Fruit fly (Drosophila melanogaster) whole organism, embryonic: Measurements from ENCODE around the gene RpS17.

ENCODE experiments used
- BEAF-32 ChIP-seq: fragments of 200-800 bp; sonication (Bioruptor generic); optimal IDR thresholded peaks from 3 replicates; lab custom pipeline; 2017; ENCODE audit warnings: missing biosample characterization, missing genetic modification characterization, mild to moderate bottlenecking, moderate library complexity, missing genetic modification reagents
- CG1024 ChIP-seq: fragments of 200-800 bp; sonication (Bioruptor generic); IDR thresholded peaks from 2 replicates; pipeline ENCODE4 v1.3.6; 2022; ENCODE audit warnings: missing biosample characterization, missing genetic modification characterization
- CG10274 ChIP-seq: fragments of 200-800 bp; sonication (Bioruptor generic); optimal IDR thresholded peaks from 3 replicates; lab custom pipeline; 2017; ENCODE audit warnings: missing biosample characterization, mild to moderate bottlenecking, missing genetic modification characterization
- CG12104 ChIP-seq: fragments of 200-800 bp; sonication (Bioruptor generic); optimal IDR thresholded peaks from 3 replicates; lab custom pipeline; 2016; ENCODE audit warnings: missing biosample characterization, missing genetic modification characterization
- CG15269 ChIP-seq: fragments of 200-800 bp; sonication (Bioruptor generic); optimal IDR thresholded peaks from 2 replicates; lab custom pipeline; 2018; ENCODE audit warnings: missing biosample characterization, mild to moderate bottlenecking, missing genetic modification characterization, moderate library complexity
- CG1647 ChIP-seq: fragments of 200-800 bp; sonication (Bioruptor generic); optimal IDR thresholded peaks from 3 replicates; lab custom pipeline; 2016; ENCODE audit warnings: missing biosample characterization, missing genetic modification characterization
- CG17328 ChIP-seq: fragments of 200-800 bp; sonication (Bioruptor generic); IDR thresholded peaks from 2 replicates; pipeline ENCODE4 v1.3.6; 2022; ENCODE audit warnings: missing biosample characterization, missing genetic modification characterization
- CG18262 ChIP-seq: fragments of 200-800 bp; optimal IDR thresholded peaks from 3 replicates; lab custom pipeline; 2019; ENCODE audit warnings: missing biosample characterization, mild to moderate bottlenecking, missing genetic modification characterization, moderate library complexity
- CG2202 ChIP-seq: fragments of 200-800 bp; sonication (Bioruptor generic); optimal IDR thresholded peaks from 2 replicates; lab custom pipeline; 2018; ENCODE audit warnings: missing biosample characterization, mild to moderate bottlenecking, missing genetic modification characterization
- CG31224 ChIP-seq: fragments of 200-800 bp; sonication (Bioruptor generic); IDR thresholded peaks from 2 replicates; pipeline ENCODE4 v1.3.6; 2022; ENCODE audit warnings: missing biosample characterization, missing genetic modification characterization
- CG32767 ChIP-seq: fragments of 200-800 bp; sonication (Bioruptor generic); IDR thresholded peaks from 2 replicates; pipeline ENCODE4 v1.3.6; 2022; ENCODE audit warnings: missing biosample characterization, missing genetic modification characterization
- CG4328 ChIP-seq: fragments of 200-800 bp; sonication (Bioruptor generic); optimal IDR thresholded peaks from 3 replicates; lab custom pipeline; 2017; ENCODE audit warnings: missing biosample characterization, missing genetic modification reagents, missing genetic modification characterization
- CG4820 ChIP-seq: fragments of 200-800 bp; sonication (Bioruptor generic); optimal IDR thresholded peaks from 3 replicates; lab custom pipeline; 2016; ENCODE audit warnings: missing biosample characterization, missing genetic modification characterization
- CG6272 ChIP-seq: fragments of 200-800 bp; sonication (Bioruptor generic); IDR thresholded peaks from 2 replicates; pipeline ENCODE4 v1.3.6; 2022; ENCODE audit warnings: missing biosample characterization, missing genetic modification characterization
- CG6654 ChIP-seq: fragments of 200-800 bp; sonication (Bioruptor generic); optimal IDR thresholded peaks from 2 replicates; lab custom pipeline; 2017; ENCODE audit warnings: missing biosample characterization, mild to moderate bottlenecking, missing genetic modification characterization
- CG7745 ChIP-seq: fragments of 200-800 bp; sonication (Bioruptor generic); optimal IDR thresholded peaks from 2 replicates; lab custom pipeline; 2018; ENCODE audit warnings: missing biosample characterization, mild to moderate bottlenecking, missing genetic modification characterization, moderate library complexity
- CG8478 ChIP-seq: fragments of >200 bp; optimal IDR thresholded peaks from 2 replicates; lab custom pipeline; 2018
- CG9797 ChIP-seq: fragments of 200-800 bp; sonication (Bioruptor generic); optimal IDR thresholded peaks from 3 replicates; lab custom pipeline; 2018; ENCODE audit warnings: missing biosample characterization, mild to moderate bottlenecking, missing genetic modification characterization
- CG9876 ChIP-seq: fragments of 200-800 bp; sonication (Bioruptor generic); optimal IDR thresholded peaks from 2 replicates; lab custom pipeline; 2016; ENCODE audit warnings: missing biosample characterization, missing genetic modification characterization
- CrebB ChIP-seq: fragments of 200-800 bp; sonication (Bioruptor generic); optimal IDR thresholded peaks from 3 replicates; lab custom pipeline; 2018; ENCODE audit warnings: missing biosample characterization, mild to moderate bottlenecking, missing genetic modification characterization
- ERR ChIP-seq: fragments of 200-800 bp; sonication (Bioruptor generic); optimal IDR thresholded peaks from 2 replicates; lab custom pipeline; 2016; ENCODE audit warnings: missing biosample characterization, missing genetic modification characterization
- Gsc ChIP-seq: fragments of 200-800 bp; sonication (Bioruptor generic); IDR thresholded peaks from 2 replicates; pipeline ENCODE4 v1.3.6; 2022; ENCODE audit warnings: missing biosample characterization, missing genetic modification characterization
- Kr ChIP-seq: fragments of 200-800 bp; sonication (Bioruptor generic); optimal IDR thresholded peaks from 2 replicates; lab custom pipeline; 2017; ENCODE audit warnings: missing biosample characterization, mild to moderate bottlenecking, missing genetic modification characterization
- NK7.1 ChIP-seq: fragments of 200-800 bp; sonication (Bioruptor generic); optimal IDR thresholded peaks from 3 replicates; lab custom pipeline; 2016; ENCODE audit warnings: missing biosample characterization, missing genetic modification characterization
- Oli ChIP-seq: fragments of 200-800 bp; sonication (Bioruptor generic); optimal IDR thresholded peaks from 2 replicates; lab custom pipeline; 2018; ENCODE audit warnings: missing biosample characterization, mild to moderate bottlenecking, missing genetic modification characterization, moderate library complexity
- Ravus ChIP-seq: fragments of 200-800 bp; sonication (Bioruptor generic); IDR thresholded peaks from 2 replicates; pipeline ENCODE4 v1.3.6; 2022; ENCODE audit warnings: missing biosample characterization, missing genetic modification characterization
- Scr ChIP-seq: fragments of 200-800 bp; sonication (Bioruptor generic); IDR thresholded peaks from 2 replicates; pipeline ENCODE4 v1.3.6; 2022; ENCODE audit warnings: missing biosample characterization, missing genetic modification characterization; ENCODE audit not compliant: partially characterized antibody
- Sox102F ChIP-seq: fragments of 200-800 bp; sonication (Bioruptor generic); optimal IDR thresholded peaks from 2 replicates; lab custom pipeline; 2018; ENCODE audit warnings: missing biosample characterization, mild to moderate bottlenecking, missing genetic modification characterization, moderate library complexity
- Tbp ChIP-seq: fragments of >200 bp; optimal IDR thresholded peaks from 2 replicates; lab custom pipeline; 2018; ENCODE audit warnings: missing biosample characterization, missing genetic modification characterization
- YL-1 ChIP-seq: fragments of 200-800 bp; sonication (Bioruptor generic); optimal IDR thresholded peaks from 3 replicates; lab custom pipeline; 2017; ENCODE audit warnings: missing biosample characterization, mild to moderate bottlenecking, missing genetic modification characterization
- ash1 ChIP-seq: fragments of 200-800 bp; sonication (Bioruptor generic); optimal IDR thresholded peaks from 2 replicates; lab custom pipeline; 2018; ENCODE audit warnings: missing biosample characterization, mild to moderate bottlenecking, missing genetic modification characterization
- dm ChIP-seq: fragments of 200-800 bp; sonication (Bioruptor generic); optimal IDR thresholded peaks from 3 replicates; lab custom pipeline; 2016; ENCODE audit warnings: missing biosample characterization, missing genetic modification characterization
- gcm2 ChIP-seq: fragments of 200-800 bp; sonication (Bioruptor generic); optimal IDR thresholded peaks from 2 replicates; lab custom pipeline; 2016; ENCODE audit warnings: missing biosample characterization, missing genetic modification characterization
- gsb-n ChIP-seq: fragments of 200-800 bp; sonication (Bioruptor generic); optimal IDR thresholded peaks from 3 replicates; lab custom pipeline; 2018; ENCODE audit warnings: missing biosample characterization, mild to moderate bottlenecking, missing genetic modification characterization
- gt ChIP-seq: fragments of 200-800 bp; sonication (Bioruptor generic); IDR thresholded peaks from 2 replicates; pipeline ENCODE4 v1.3.6; 2022; ENCODE audit warnings: missing biosample characterization, missing genetic modification characterization
- hbn ChIP-seq: fragments of 200-800 bp; sonication (Bioruptor generic); IDR thresholded peaks from 2 replicates; pipeline ENCODE4 v1.3.6; 2022; ENCODE audit warnings: missing biosample characterization, missing genetic modification characterization; ENCODE audit not compliant: partially characterized antibody
- her ChIP-seq: fragments of 200-800 bp; sonication (Bioruptor generic); optimal IDR thresholded peaks from 2 replicates; lab custom pipeline; 2016; ENCODE audit warnings: missing biosample characterization, missing genetic modification characterization
- kah ChIP-seq: fragments of 200-800 bp; sonication (Bioruptor generic); optimal IDR thresholded peaks from 2 replicates; lab custom pipeline; 2018; ENCODE audit warnings: missing biosample characterization, mild to moderate bottlenecking, missing genetic modification characterization
- klu ChIP-seq: fragments of 200-800 bp; sonication (Bioruptor generic); IDR thresholded peaks from 2 replicates; pipeline ENCODE4 v1.3.6; 2022; ENCODE audit warnings: missing biosample characterization, missing genetic modification characterization
- mam ChIP-seq: fragments of 200-800 bp; sonication (Bioruptor generic); optimal IDR thresholded peaks from 3 replicates; lab custom pipeline; 2016; ENCODE audit warnings: missing biosample characterization, missing genetic modification characterization
- nau ChIP-seq: fragments of 200-800 bp; sonication (Bioruptor generic); optimal IDR thresholded peaks from 3 replicates; lab custom pipeline; 2017; ENCODE audit warnings: missing biosample characterization, mild to moderate bottlenecking, missing genetic modification characterization, missing genetic modification reagents
- oc ChIP-seq: fragments of 200-800 bp; sonication (Bioruptor generic); optimal IDR thresholded peaks from 2 replicates; lab custom pipeline; 2018; ENCODE audit warnings: missing biosample characterization, mild to moderate bottlenecking, missing genetic modification characterization, moderate library complexity
- otp ChIP-seq: fragments of 200-800 bp; sonication (Bioruptor generic); IDR thresholded peaks from 3 replicates; pipeline ENCODE4, ENCODE4 v1.3.6; 2022; ENCODE audit warnings: missing biosample characterization, missing genetic modification characterization
- run ChIP-seq: fragments of 200-800 bp; sonication (Bioruptor generic); optimal IDR thresholded peaks from 3 replicates; lab custom pipeline; 2018; ENCODE audit warnings: missing biosample characterization, mild to moderate bottlenecking, missing genetic modification characterization
- shn ChIP-seq: fragments of 200-800 bp; sonication (Bioruptor generic); optimal IDR thresholded peaks from 3 replicates; lab custom pipeline; 2016; ENCODE audit warnings: missing biosample characterization, missing genetic modification characterization
- slou ChIP-seq: fragments of 200-800 bp; sonication (Bioruptor generic); optimal IDR thresholded peaks from 3 replicates; lab custom pipeline; 2016; ENCODE audit warnings: missing biosample characterization, missing genetic modification characterization
- stwl ChIP-seq: fragments of 200-800 bp; sonication (Bioruptor generic); optimal IDR thresholded peaks from 3 replicates; lab custom pipeline; 2018; ENCODE audit warnings: missing biosample characterization, mild to moderate bottlenecking, missing genetic modification characterization, moderate library complexity
- sug ChIP-seq: fragments of 200-800 bp; optimal IDR thresholded peaks from 2 replicates; lab custom pipeline; 2019; ENCODE audit warnings: missing biosample characterization, mild to moderate bottlenecking, missing genetic modification characterization, moderate library complexity
- trem ChIP-seq: fragments of 200-800 bp; optimal IDR thresholded peaks from 3 replicates; lab custom pipeline; 2019; ENCODE audit warnings: missing biosample characterization, mild to moderate bottlenecking, missing genetic modification characterization, moderate library complexity
- wdn ChIP-seq: fragments of 200-800 bp; sonication (Bioruptor generic); IDR thresholded peaks from 2 replicates; pipeline ENCODE4 v1.3.6; 2022; ENCODE audit warnings: missing biosample characterization, missing genetic modification characterization
- z ChIP-seq: fragments of 200-800 bp; sonication (Bioruptor generic); IDR thresholded peaks from 3 replicates; pipeline ENCODE4 v1.3.6; 2022; ENCODE audit warnings: missing biosample characterization, missing genetic modification characterization

RpS17 gene

DNA sequence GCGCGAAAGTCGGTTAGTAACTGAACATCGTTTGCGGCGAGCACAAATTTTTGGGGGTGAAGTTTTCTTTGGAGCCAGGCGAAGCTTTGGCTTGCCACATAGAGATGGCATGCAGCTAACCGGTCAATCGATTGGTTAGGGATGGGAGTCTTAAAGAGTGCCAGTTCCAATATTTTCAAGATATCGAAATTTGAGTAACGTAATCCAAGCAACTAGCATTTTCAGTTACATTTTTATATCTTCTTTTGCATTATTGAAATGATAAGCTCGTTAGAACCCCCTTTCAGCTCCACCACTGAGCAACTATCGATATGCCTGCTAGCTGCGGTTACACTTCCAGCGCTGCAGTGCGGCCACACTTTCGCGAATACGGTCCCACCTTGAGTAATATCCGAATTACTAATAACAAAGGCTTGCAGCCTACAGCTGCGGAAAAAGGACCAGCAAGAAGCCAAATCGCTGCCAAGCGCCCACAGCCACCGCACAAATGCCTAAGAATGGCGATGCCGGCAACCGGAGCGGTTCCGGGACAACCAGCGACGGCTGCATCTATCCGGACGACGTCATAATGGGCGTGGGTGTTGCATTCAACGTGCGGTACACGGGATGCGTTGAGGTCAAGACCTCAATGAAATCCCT lies 2.8 kb downstream of the RpS17 start, which contains the start of the genes Atat and Shc (continued):
- TF ChIP-seq CG1024 (GFP tag; lab: Robert Waterston, UW), result peak; percentile 96
- peak; percentile 96 for TF ChIP-seq CG2202 (tag; lab: Kevin White, UChicago)
- TF ChIP-seq her (GFP tag; lab: Kevin White, UChicago), result peak; percentile 97
- peak; percentile 99 for TF ChIP-seq Ravus (GFP tag; lab: Robert Waterston, UW)
- peak; percentile 99 for TF ChIP-seq dm (GFP tag; lab: Kevin White, UChicago)
- peak; percentile 99 for TF ChIP-seq CG1647 (GFP tag; lab: Kevin White, UChicago)
- peak; percentile 99 for TF ChIP-seq Gsc (GFP tag; lab: Robert Waterston, UW)
- TF ChIP-seq oc (tag; lab: Kevin White, UChicago), result peak; percentile 97
- peak; percentile 55 for TF ChIP-seq CG8478 (lab: Kevin White, UChicago)
- TF ChIP-seq wdn (GFP tag; lab: Robert Waterston, UW), result peak; percentile 99
- peak; percentile 96 for TF ChIP-seq CG18262 (tag; lab: Kevin White, UChicago)
- TF ChIP-seq CG15269, result peak; percentile 99
- TF ChIP-seq CG12104 (GFP tag; lab: Kevin White, UChicago), result peak; percentile 98
- TF ChIP-seq mam (GFP tag; lab: Kevin White, UChicago), result peak; percentile 100
- TF ChIP-seq z (GFP tag; lab: Robert Waterston, UW), result peak; percentile 73; the same call in 2 of the 3 replicates
- TF ChIP-seq YL-1 (GFP tag; lab: Kevin White, UChicago), result peak; percentile 98
- TF ChIP-seq Kr (GFP tag; lab: Kevin White, UChicago), result no peak
- TF ChIP-seq CG4328 (GFP tag; lab: Kevin White, UChicago), result peak; percentile 97
- TF ChIP-seq hbn, result peak; percentile 83
- TF ChIP-seq CG9797 (GFP tag; lab: Kevin White, UChicago), result peak; percentile 100
- TF ChIP-seq CrebB (tag; lab: Kevin White, UChicago), result peak; percentile 97
- TF ChIP-seq NK7.1, result peak; percentile 98
- TF ChIP-seq CG10274 (GFP tag; lab: Kevin White, UChicago), result peak; percentile 95
- peak; percentile 99 for TF ChIP-seq CG17328 (GFP tag; lab: Robert Waterston, UW)
- TF ChIP-seq CG9876 (GFP tag; lab: Kevin White, UChicago), result peak; percentile 100
- peak; percentile 48 for TF ChIP-seq stwl (tag; lab: Kevin White, UChicago)
- peak; percentile 47 for TF ChIP-seq CG7745 (tag; lab: Kevin White, UChicago)
- peak; percentile 99 for TF ChIP-seq gt (GFP tag; lab: Robert Waterston, UW)
- peak; percentile 99 for TF ChIP-seq Sox102F (GFP tag; lab: Kevin White, UChicago)
- peak; percentile 99 for TF ChIP-seq slou (GFP tag; lab: Kevin White, UChicago)
- TF ChIP-seq Oli (tag; lab: Kevin White, UChicago), result peak; percentile 98
- peak; percentile 100 for TF ChIP-seq klu (GFP tag; lab: Robert Waterston, UW)
- peak; percentile 98 for TF ChIP-seq CG31224 (GFP tag; lab: Robert Waterston, UW)
- TF ChIP-seq run (tag; lab: Kevin White, UChicago), result peak; percentile 94
- TF ChIP-seq Scr, result peak; percentile 93
- TF ChIP-seq ERR (GFP tag; lab: Kevin White, UChicago), result peak; percentile 99
- peak; percentile 97 for TF ChIP-seq gsb-n
- TF ChIP-seq gcm2 (GFP tag; lab: Kevin White, UChicago), result peak; percentile 97
- peak; percentile 100 for TF ChIP-seq shn (GFP tag; lab: Kevin White, UChicago)
- TF ChIP-seq otp, result peak; percentile 99
- no peak for TF ChIP-seq Tbp
- peak; percentile 95 for TF ChIP-seq trem (tag; lab: Kevin White, UChicago)
- peak; percentile 95 for TF ChIP-seq nau (GFP tag; lab: Kevin White, UChicago)
- peak; percentile 99 for TF ChIP-seq CG4820 (GFP tag; lab: Kevin White, UChicago)
- TF ChIP-seq kah (GFP tag; lab: Kevin White, UChicago), result peak; percentile 89
- peak; percentile 98 for TF ChIP-seq sug
- peak; percentile 100 for TF ChIP-seq CG6272 (GFP tag; lab: Robert Waterston, UW)
- peak; percentile 93 for TF ChIP-seq ash1 (GFP tag; lab: Kevin White, UChicago)
- peak; percentile 94 for TF ChIP-seq CG6654 (GFP tag; lab: Kevin White, UChicago)
- peak; percentile 98 for TF ChIP-seq CG32767 (GFP tag; lab: Robert Waterston, UW)
- TF ChIP-seq BEAF-32, result peak; percentile 99
